Fruit fly (Drosophila melanogaster) whole organism, pupa: ENCODE measurements around the gene Lsp1beta.

ENCODE experiments used
- CG14655 ChIP-seq: fragments of 200-800 bp; sonication (Bioruptor generic); optimal IDR thresholded peaks from 3 replicates; lab custom pipeline; 2017; ENCODE audit warnings: mild to moderate bottlenecking, missing biosample characterization, missing genetic modification reagents, missing genetic modification characterization
- CG32121 ChIP-seq: fragments of 200-800 bp; sonication (Bioruptor generic); IDR thresholded peaks from 2 replicates; pipeline ENCODE4 v1.3.6; 2022; ENCODE audit warnings: missing biosample characterization, missing genetic modification characterization
- CG34367 ChIP-seq: fragments of 200-800 bp; sonication (Bioruptor generic); optimal IDR thresholded peaks from 2 replicates; lab custom pipeline; 2018; ENCODE audit warnings: missing biosample characterization, mild to moderate bottlenecking, missing genetic modification characterization
- CG8159 ChIP-seq: fragments of 200-800 bp; sonication (Bioruptor generic); optimal IDR thresholded peaks from 3 replicates; lab custom pipeline; 2018; ENCODE audit warnings: missing biosample characterization, mild to moderate bottlenecking, missing genetic modification characterization, moderate library complexity
- EcR ChIP-seq: fragments of 200-800 bp; sonication (Bioruptor generic); optimal IDR thresholded peaks from 3 replicates; lab custom pipeline; 2019; ENCODE audit warnings: missing biosample characterization, missing genetic modification characterization, mild to moderate bottlenecking, moderate library complexity, missing genetic modification reagents
- Ets98B ChIP-seq: fragments of 200-800 bp; sonication (Bioruptor generic); IDR thresholded peaks from 2 replicates; pipeline ENCODE4 v1.3.6; 2022; ENCODE audit warnings: missing biosample characterization, missing genetic modification characterization
- Pif1B ChIP-seq: fragments of 200-800 bp; sonication (Bioruptor generic); optimal IDR thresholded peaks from 3 replicates; lab custom pipeline; 2016; ENCODE audit warnings: missing biosample characterization, missing genetic modification characterization
- fd96Ca ChIP-seq: fragments of 200-800 bp; sonication (Bioruptor generic); IDR thresholded peaks from 3 replicates; pipeline ENCODE4 v1.3.6; 2022; ENCODE audit warnings: missing biosample characterization, missing genetic modification characterization
- rn ChIP-seq: fragments of 200-800 bp; sonication (Bioruptor generic); IDR thresholded peaks from 2 replicates; pipeline ENCODE4 v1.3.6; 2022; ENCODE audit warnings: missing biosample characterization, missing genetic modification characterization

dm6 chr2L:850727-851257 is 47.5 kb upstream of the Lsp1beta start, which contains the start of gene drongo:
- TF ChIP-seq EcR = peak; percentile 53
- TF ChIP-seq rn (GFP tag; lab: Robert Waterston, UW) = no peak
- TF ChIP-seq CG8159 (tag; lab: Kevin White, UChicago) = peak; percentile 7
- TF ChIP-seq CG32121 (GFP tag; lab: Robert Waterston, UW) = peak; percentile 16; the same call in 1 of the 2 replicates
- peak; percentile 64; the same call in 1 of the 2 replicates for TF ChIP-seq Ets98B
- TF ChIP-seq fd96Ca (GFP tag; lab: Robert Waterston, UW) = no peak; the same call in 2 of the 3 replicates
- TF ChIP-seq CG14655 = no peak
- no peak for TF ChIP-seq CG34367 (tag; lab: Kevin White, UChicago)
- TF ChIP-seq Pif1B = no peak
